Fruit fly (Drosophila melanogaster): ENCODE data around the gene CG10713.

CG10713 gene

DNA sequence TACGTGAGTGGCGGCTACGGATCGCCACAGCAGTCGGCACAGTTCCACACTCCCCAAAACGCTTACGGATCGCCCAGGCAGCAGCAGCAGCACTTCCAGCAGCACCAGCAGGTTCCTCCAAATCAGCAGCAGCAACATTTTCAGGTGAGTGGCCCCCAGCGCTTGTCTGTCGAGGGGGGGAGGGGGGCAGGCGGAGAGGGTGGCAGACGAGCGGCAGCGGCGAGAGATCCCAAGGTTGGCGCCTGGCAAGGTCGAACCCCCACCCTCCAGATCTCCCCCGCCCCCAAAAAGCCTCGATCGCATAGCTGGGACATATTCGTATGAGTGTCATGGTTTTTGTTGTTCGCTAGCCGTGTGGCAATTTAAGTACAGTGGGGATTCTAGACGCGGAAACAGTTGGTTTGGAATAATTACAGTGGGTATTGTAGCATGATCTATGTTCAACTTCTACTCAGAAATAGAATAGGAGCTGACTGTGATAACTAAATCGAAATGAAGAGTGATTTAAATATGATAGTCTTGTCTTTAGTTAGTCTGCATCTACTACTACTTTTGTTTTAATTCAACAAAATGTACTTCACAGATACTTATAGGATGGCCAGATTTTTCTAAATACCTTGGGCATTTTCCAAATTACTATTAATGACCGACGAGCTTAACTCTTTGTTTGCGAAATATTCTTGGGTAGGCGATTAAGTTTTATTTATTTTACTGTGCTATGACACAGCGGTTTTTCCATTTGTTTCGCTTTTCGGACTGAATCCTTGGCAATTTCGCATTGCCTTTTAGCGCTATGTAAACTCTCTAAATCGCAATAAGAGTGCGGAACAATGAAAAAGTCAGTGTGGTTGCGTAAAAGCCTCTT lies 43.5 kb upstream of the CG10713 start (continued):
- TF ChIP-seq grau (tag; optimal IDR thresholded peaks at IDR 0.05) = peak; percentile 86
- TF ChIP-seq Hr39 (optimal IDR thresholded peaks at IDR 0.05) = peak; percentile 24
- peak; percentile 16; the same call in 1 of the 2 replicates for TF ChIP-seq Adf1 (GFP tag; IDR thresholded peaks at IDR 0.05)
- TF ChIP-seq CG2120 (GFP tag; optimal IDR thresholded peaks at IDR 0.05) = peak; percentile 60
- TF ChIP-seq wdn (GFP tag; IDR thresholded peaks at IDR 0.05) = 0 out of 2 replicates have a peak, but pooled peaks have one; percentile 9
- TF ChIP-seq CG7556 (GFP tag; optimal IDR thresholded peaks at IDR 0.05) = peak; percentile 20
- no peak for TF ChIP-seq CG30020 (tag; optimal IDR thresholded peaks at IDR 0.05)
- TF ChIP-seq CG17385 (GFP tag; optimal IDR thresholded peaks at IDR 0.05) = peak; percentile 10
- TF ChIP-seq Rfx (GFP tag; IDR thresholded peaks at IDR 0.05) = peak; percentile 65
- peak; percentile 38 for TF ChIP-seq gem (tag; optimal IDR thresholded peaks at IDR 0.05)
- TF ChIP-seq Hr51 (GFP tag; optimal IDR thresholded peaks at IDR 0.05) = peak in 1 of 2 experiments; percentile 45
- peak; percentile 89 for TF ChIP-seq ftz-f1 (GFP tag; optimal IDR thresholded peaks at IDR 0.05)
- 0 out of 2 replicates have a peak, but pooled peaks have one; percentile 15 for TF ChIP-seq Ada2b (GFP tag; IDR thresholded peaks at IDR 0.05)
- no peak for TF ChIP-seq CG18476 (GFP tag; optimal IDR thresholded peaks at IDR 0.05)
- no peak for TF ChIP-seq CG8359 (GFP tag; optimal IDR thresholded peaks at IDR 0.05; ENCODE audit: borderline replicate concordance)
- TF ChIP-seq E2f1 (GFP tag; IDR thresholded peaks at IDR 0.05) = 0 out of 2 replicates have a peak, but pooled peaks have one; percentile 18
- TF ChIP-seq B-H1 (GFP tag; IDR thresholded peaks at IDR 0.05) = no peak
- TF ChIP-seq CG10147 (GFP tag; optimal IDR thresholded peaks at IDR 0.05) = peak; percentile 28
- peak; percentile 29 for TF ChIP-seq NfI (GFP tag; optimal IDR thresholded peaks at IDR 0.05)
- TF ChIP-seq sima (GFP tag; optimal IDR thresholded peaks at IDR 0.05) = no peak

DNA sequence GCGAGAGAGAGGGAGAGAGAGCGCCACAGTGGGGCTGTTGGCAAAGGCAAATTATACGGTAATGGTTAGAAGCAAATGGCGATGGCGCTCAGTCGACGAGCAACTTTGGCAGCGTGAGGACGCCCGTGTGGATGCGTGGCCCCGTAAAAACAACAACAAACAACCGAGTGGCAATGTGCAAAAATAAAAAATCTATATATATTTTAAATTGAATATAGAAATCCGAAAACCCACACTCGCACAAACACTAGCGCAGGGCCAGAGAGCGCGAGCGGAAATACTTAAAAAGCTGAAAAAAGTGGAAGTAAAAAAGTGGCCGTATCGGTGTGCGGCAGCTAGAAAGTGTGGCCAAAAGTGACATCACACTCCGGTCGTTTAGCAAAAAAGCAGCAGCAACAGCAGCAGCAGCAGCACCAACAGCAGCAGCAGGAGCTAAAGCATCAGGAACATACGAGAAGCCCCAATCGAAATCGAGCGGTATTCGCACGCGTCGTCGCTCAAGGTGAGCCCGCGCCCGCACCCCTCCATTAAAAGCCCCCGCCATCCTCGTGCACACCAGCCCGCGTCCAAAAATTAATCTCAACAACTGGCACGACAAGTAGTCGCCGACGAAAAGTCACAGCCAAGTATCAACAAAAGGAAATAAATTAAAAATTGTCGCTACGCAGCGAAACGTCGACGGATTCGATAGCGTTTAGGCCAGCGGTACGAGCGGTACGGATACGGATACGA lies 42.6 kb upstream of the CG10713 start, which contains the start of gene stv:
stv (plus strand) TSS at position 89 of the 732 bp plus-strand sequence.
- TF ChIP-seq Hey (tag; optimal IDR thresholded peaks at IDR 0.05) (peak; percentile 52), sqz (GFP tag; optimal IDR thresholded peaks at IDR 0.05) (no peak), Nf-YA (GFP tag; IDR thresholded peaks at IDR 0.05) (no peak), tup (GFP tag; optimal IDR thresholded peaks at IDR 0.05) (no peak), CG8478 (optimal IDR thresholded peaks at IDR 0.05) (no peak), HLH4C (GFP tag; IDR thresholded peaks at IDR 0.05; ENCODE audit: partially characterized antibody) (no peak), CG15479 (GFP tag; optimal IDR thresholded peaks at IDR 0.05) (no peak), sens (GFP tag) (no peak), CG7928 (GFP tag; optimal IDR thresholded peaks at IDR 0.05) (no peak), CG30431 (GFP tag; optimal IDR thresholded peaks at IDR 0.05) (no peak), CG4854 (GFP tag; optimal IDR thresholded peaks at IDR 0.05) (no peak), CG4730 (GFP tag; IDR thresholded peaks at IDR 0.05) (no peak), CG11695 (GFP tag; IDR thresholded peaks at IDR 0.05) (no peak), CG30403 (GFP tag; optimal IDR thresholded peaks at IDR 0.05) (no peak), jumu (GFP tag; optimal IDR thresholded peaks at IDR 0.05) (no peak), knrl (GFP tag; IDR thresholded peaks at IDR 0.05; ENCODE audit: partially characterized antibody) (no peak), Nf-YB (GFP tag; optimal IDR thresholded peaks at IDR 0.05) (no peak), NC2α (GFP tag; optimal IDR thresholded peaks at IDR 0.05) (no peak), mam (GFP tag; optimal IDR thresholded peaks at IDR 0.05) (no peak), Lpt (GFP tag; optimal IDR thresholded peaks at IDR 0.05) (no peak), CG32767 (GFP tag; IDR thresholded peaks at IDR 0.05) (0 out of 2 replicates have a peak, but pooled peaks have one; percentile 10), CG5953 (GFP tag; IDR thresholded peaks at IDR 0.05) (no peak), CG15514 (GFP tag; optimal IDR thresholded peaks at IDR 0.05) (peak; percentile 2), pnt (GFP tag; optimal IDR thresholded peaks at IDR 0.05) (no peak), Xrp1 (GFP tag; IDR thresholded peaks at IDR 0.05) (no peak), CG12769 (tag; optimal IDR thresholded peaks at IDR 0.05) (no peak), so (GFP tag; IDR thresholded peaks at IDR 0.05) (peak; percentile 6; the same call in 1 of the 3 replicates), ems (GFP tag; optimal IDR thresholded peaks at IDR 0.05) (no peak), dm (GFP tag; optimal IDR thresholded peaks at IDR 0.05) (no peak)
